Worm (Caenorhabditis elegans) whole organism, L2 larva: ENCODE results near the gene tph-1.
A peak's percentile ranks its signal among the peaks of the same experiment; 100 is the strongest.

Experiments used
- C34F6.9 ChIP-seq: fragments of 150-350 bp; optimal IDR thresholded peaks from 2 replicates; lab custom pipeline; 2014; ENCODE audit warnings: missing biosample characterization, missing genetic modification characterization
- R02D3.7 ChIP-seq: fragments of 150-350 bp; optimal IDR thresholded peaks from 2 replicates; lab custom pipeline; 2014; ENCODE audit warnings: missing biosample characterization, missing genetic modification characterization
- Y55F3AM.14 ChIP-seq: fragments of 200-800 bp; sonication (Bioruptor generic); optimal IDR thresholded peaks from 2 replicates; lab custom pipeline; 2018; ENCODE audit warnings: mild to moderate bottlenecking, missing genetic modification characterization, missing compliant biosample characterization
- ZK546.5 ChIP-seq: sonication (generic microtip); optimal IDR thresholded peaks from 2 replicates; lab custom pipeline; 2017; ENCODE audit warnings: missing biosample characterization, missing genetic modification characterization
- alr-1 ChIP-seq: fragments of 150-350 bp; optimal IDR thresholded peaks from 2 replicates; lab custom pipeline; 2014; ENCODE audit warnings: missing biosample characterization, missing genetic modification characterization
- aly-2 ChIP-seq: fragments of 150-350 bp; optimal IDR thresholded peaks from 2 replicates; lab custom pipeline; 2014; ENCODE audit warnings: missing biosample characterization, missing genetic modification characterization
- ama-1 ChIP-seq: fragments of 150-350 bp; optimal IDR thresholded peaks from 2 replicates; lab custom pipeline; 2018; ENCODE audit warnings: inconsistent platforms
- blmp-1 ChIP-seq: sonication (generic microtip); optimal IDR thresholded peaks from 2 replicates; lab custom pipeline; 2017; ENCODE audit warnings: missing genetic modification characterization, mild to moderate bottlenecking, missing compliant biosample characterization, antibody characterized with exemption, moderate library complexity; ENCODE audit not compliant: insufficient read depth
- ceh-16 ChIP-seq: fragments of 150-350 bp; optimal IDR thresholded peaks from 2 replicates; lab custom pipeline; 2014; ENCODE audit warnings: missing biosample characterization, missing genetic modification characterization
- ceh-82 ChIP-seq: fragments of 150-350 bp; optimal IDR thresholded peaks from 2 replicates; lab custom pipeline; 2014; ENCODE audit warnings: missing biosample characterization, missing genetic modification characterization
- crh-2 ChIP-seq: sonication (generic microtip); optimal IDR thresholded peaks from 2 replicates; lab custom pipeline; 2017; ENCODE audit warnings: missing biosample characterization, missing genetic modification characterization
- dmd-4 ChIP-seq: sonication (generic microtip); optimal IDR thresholded peaks from 2 replicates; lab custom pipeline; 2017; ENCODE audit warnings: missing biosample characterization, missing genetic modification characterization
- egl-27 ChIP-seq: sonication (generic microtip); optimal IDR thresholded peaks from 3 replicates; lab custom pipeline; 2017; ENCODE audit warnings: missing biosample characterization, missing genetic modification reagents, missing genetic modification characterization
- elt-1 ChIP-seq: fragments of 150-350 bp; optimal IDR thresholded peaks from 2 replicates; lab custom pipeline; 2014; ENCODE audit warnings: missing biosample characterization, missing genetic modification characterization
- elt-3 ChIP-seq: sonication (generic microtip); optimal IDR thresholded peaks from 2 replicates; lab custom pipeline; 2017; ENCODE audit warnings: missing biosample characterization, missing genetic modification characterization
- fos-1 ChIP-seq: fragments of 150-350 bp; optimal IDR thresholded peaks from 2 replicates; lab custom pipeline; 2014; ENCODE audit warnings: missing biosample characterization, missing genetic modification characterization
- gmeb-1 ChIP-seq: fragments of 150-350 bp; optimal IDR thresholded peaks from 2 replicates; lab custom pipeline; 2014; ENCODE audit warnings: missing biosample characterization, missing genetic modification characterization
- lin-11 ChIP-seq: fragments of 150-350 bp; sonication (generic microtip); optimal IDR thresholded peaks from 2 replicates; lab custom pipeline; 2014; ENCODE audit warnings: missing biosample characterization, missing genetic modification characterization, inconsistent platforms, mixed read lengths
- lin-13 ChIP-seq: fragments of 150-350 bp; optimal IDR thresholded peaks from 2 replicates; lab custom pipeline; 2014; ENCODE audit warnings: missing biosample characterization, missing genetic modification reagents, missing genetic modification characterization
- lin-39 ChIP-seq: fragments of 150-350 bp; optimal IDR thresholded peaks from 2 replicates; lab custom pipeline; 2014; ENCODE audit warnings: missing biosample characterization, missing genetic modification reagents, missing genetic modification characterization
- lsy-2 ChIP-seq, 2 experiments: fragments of 150-350 bp in 1 of 2; sonication (generic microtip) in 1 of 2; optimal IDR thresholded peaks; 2 replicates each; lab custom pipeline; 2014 to 2017; ENCODE audit warnings: missing biosample characterization in 2 of 2, missing genetic modification characterization in 2 of 2
- mab-5 ChIP-seq: fragments of 150-350 bp; optimal IDR thresholded peaks from 2 replicates; lab custom pipeline; 2014; ENCODE audit warnings: missing biosample characterization, missing genetic modification characterization
- mbf-1 ChIP-seq: sonication (generic microtip); optimal IDR thresholded peaks from 2 replicates; lab custom pipeline; 2017; ENCODE audit warnings: missing biosample characterization, missing genetic modification characterization
- mdl-1 ChIP-seq, 2 experiments: fragments of 150-350 bp in 1 of 2; sonication (generic microtip) in 1 of 2; optimal IDR thresholded peaks; 2 replicates each; lab custom pipeline; 2017; ENCODE audit warnings: missing biosample characterization in 2 of 2, missing genetic modification characterization in 2 of 2
- nhr-10 ChIP-seq: sonication (generic microtip); optimal IDR thresholded peaks from 2 replicates; lab custom pipeline; 2017; ENCODE audit warnings: missing biosample characterization, missing genetic modification characterization
- nhr-11 ChIP-seq: fragments of 150-350 bp; optimal IDR thresholded peaks from 2 replicates; lab custom pipeline; 2014; ENCODE audit warnings: missing biosample characterization, missing genetic modification characterization
- nhr-12 ChIP-seq: fragments of 150-350 bp; optimal IDR thresholded peaks from 2 replicates; lab custom pipeline; 2014; ENCODE audit warnings: missing biosample characterization, missing genetic modification characterization
- nhr-129 ChIP-seq: fragments of 150-350 bp; optimal IDR thresholded peaks from 2 replicates; lab custom pipeline; 2014; ENCODE audit warnings: missing biosample characterization, missing genetic modification characterization
- nhr-21 ChIP-seq: fragments of 150-350 bp; optimal IDR thresholded peaks from 2 replicates; lab custom pipeline; 2014; ENCODE audit warnings: missing biosample characterization, missing genetic modification characterization
- nhr-23 ChIP-seq: fragments of 150-350 bp; optimal IDR thresholded peaks from 2 replicates; lab custom pipeline; 2014; ENCODE audit warnings: missing biosample characterization, missing genetic modification reagents, missing genetic modification characterization
- nhr-237 ChIP-seq: fragments of 150-350 bp; optimal IDR thresholded peaks from 2 replicates; lab custom pipeline; 2014; ENCODE audit warnings: missing biosample characterization, missing genetic modification characterization
- nhr-25 ChIP-seq: fragments of 150-350 bp; sonication (generic microtip); optimal IDR thresholded peaks from 3 replicates; lab custom pipeline; 2014; ENCODE audit warnings: missing biosample characterization, missing genetic modification characterization
- nhr-6 ChIP-seq: fragments of 150-350 bp; optimal IDR thresholded peaks from 2 replicates; lab custom pipeline; 2014; ENCODE audit warnings: missing biosample characterization, missing genetic modification characterization
- nhr-77 ChIP-seq: fragments of 150-350 bp; optimal IDR thresholded peaks from 2 replicates; lab custom pipeline; 2014; ENCODE audit warnings: missing biosample characterization, missing genetic modification characterization
- sem-4 ChIP-seq: fragments of 150-350 bp; optimal IDR thresholded peaks from 2 replicates; lab custom pipeline; 2014; ENCODE audit warnings: missing biosample characterization, missing genetic modification reagents, missing genetic modification characterization
- skn-1 ChIP-seq: sonication (generic microtip); optimal IDR thresholded peaks from 2 replicates; lab custom pipeline; 2017; ENCODE audit warnings: missing biosample characterization, missing genetic modification characterization
- sma-3 ChIP-seq: sonication (generic microtip); optimal IDR thresholded peaks from 2 replicates; lab custom pipeline; 2016; ENCODE audit warnings: missing genetic modification reagents, missing genetic modification characterization, missing compliant biosample characterization
- sma-9 ChIP-seq, 2 experiments: fragments of 150-350 bp in 1 of 2; sonication (generic microtip) in 1 of 2; optimal IDR thresholded peaks; 2 replicates each; lab custom pipeline; 2014 to 2016; ENCODE audit warnings: missing genetic modification characterization in 2 of 2, mild to moderate bottlenecking in 1 of 2, missing biosample characterization in 1 of 2, missing compliant biosample characterization in 1 of 2, missing genetic modification reagents in 1 of 2, moderate library complexity in 1 of 2
- snpc-4 ChIP-seq: fragments of 150-350 bp; optimal IDR thresholded peaks from 2 replicates; lab custom pipeline; 2014; ENCODE audit warnings: missing biosample characterization, missing genetic modification characterization
- unc-39 ChIP-seq: fragments of 150-350 bp; optimal IDR thresholded peaks from 2 replicates; lab custom pipeline; 2014; ENCODE audit warnings: missing biosample characterization, missing genetic modification characterization
- unc-55 ChIP-seq: fragments of 150-350 bp; sonication (generic microtip); optimal IDR thresholded peaks from 3 replicates; lab custom pipeline; 2014; ENCODE audit warnings: missing biosample characterization, missing genetic modification reagents, missing genetic modification characterization
- unc-62 ChIP-seq: fragments of 150-350 bp; optimal IDR thresholded peaks from 2 replicates; lab custom pipeline; 2014; ENCODE audit warnings: missing biosample characterization, missing genetic modification reagents, missing genetic modification characterization
- zag-1 ChIP-seq: fragments of 150-350 bp; optimal IDR thresholded peaks from 2 replicates; lab custom pipeline; 2014; ENCODE audit warnings: missing biosample characterization, missing genetic modification characterization
- ztf-11 ChIP-seq: sonication (generic microtip); optimal IDR thresholded peaks from 2 replicates; lab custom pipeline; 2017; ENCODE audit warnings: missing biosample characterization, missing genetic modification characterization
- ztf-4 ChIP-seq: fragments of 150-350 bp; optimal IDR thresholded peaks from 2 replicates; lab custom pipeline; 2014; ENCODE audit warnings: missing biosample characterization, missing genetic modification characterization

tph-1 gene

DNA sequence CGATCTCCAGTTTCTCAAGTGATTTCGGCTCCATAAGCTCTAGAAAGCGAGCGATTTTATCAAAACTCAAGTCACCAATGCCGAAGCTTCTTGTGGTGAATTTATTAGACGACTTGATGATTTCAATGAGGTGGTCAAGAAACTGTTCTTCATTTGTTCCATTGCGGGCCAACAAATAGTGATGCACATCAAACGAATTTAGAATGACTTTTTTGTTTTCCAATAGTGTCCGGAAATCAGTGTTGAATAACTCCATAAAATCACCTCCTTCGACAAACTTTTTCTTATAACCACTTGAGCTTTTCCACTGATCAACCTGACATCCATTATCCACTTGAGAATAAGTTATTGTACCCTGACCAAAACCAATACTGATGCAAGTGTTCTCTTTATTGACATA, 1.9 kb upstream of the tph-1 start:
- TF ChIP-seq nhr-237 (tag; lab: Kevin White, UChicago) (no peak), aly-2 (no peak), mbf-1 (no peak), fos-1 (tag; lab: Kevin White, UChicago) (no peak), mdl-1 (tag; optimal IDR thresholded peaks at IDR 0.05; lab: Kevin White, UChicago) (no peak), unc-62 (GFP tag; lab: Kevin White, UChicago) (no peak)

DNA sequence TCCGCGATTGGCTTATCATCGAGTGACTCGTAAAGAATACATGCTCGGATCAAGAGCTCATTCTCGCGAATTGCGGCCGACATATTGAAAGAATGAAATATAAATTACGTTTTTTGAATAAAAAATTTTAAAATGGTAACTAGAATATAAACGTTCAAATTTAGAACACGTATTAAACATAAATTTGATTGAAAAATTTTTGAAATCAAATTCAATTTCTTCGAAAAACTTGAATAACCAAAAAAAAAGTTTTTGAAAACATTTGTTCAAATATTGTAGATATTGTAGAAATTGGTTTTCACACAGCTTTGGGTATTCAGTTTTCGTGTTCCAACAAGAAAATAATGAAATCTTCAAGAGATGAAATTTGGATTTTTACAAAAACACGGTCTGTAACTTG, 1.1 kb upstream of the tph-1 start, which contains the start of gene fbxa-224:
TSS of gene fbxa-224 (minus strand) at position 101 of the 400 bp plus-strand sequence.
- TF ChIP-seq egl-27 (tag; lab: Kevin White, UChicago) (no peak), mab-5 (tag; lab: Kevin White, UChicago) (no peak), nhr-12 (tag; lab: Kevin White, UChicago) (no peak), lin-39 (tag; lab: Kevin White, UChicago) (no peak)
- TF ChIP-seq, all 48 proteins: peak for 0

DNA sequence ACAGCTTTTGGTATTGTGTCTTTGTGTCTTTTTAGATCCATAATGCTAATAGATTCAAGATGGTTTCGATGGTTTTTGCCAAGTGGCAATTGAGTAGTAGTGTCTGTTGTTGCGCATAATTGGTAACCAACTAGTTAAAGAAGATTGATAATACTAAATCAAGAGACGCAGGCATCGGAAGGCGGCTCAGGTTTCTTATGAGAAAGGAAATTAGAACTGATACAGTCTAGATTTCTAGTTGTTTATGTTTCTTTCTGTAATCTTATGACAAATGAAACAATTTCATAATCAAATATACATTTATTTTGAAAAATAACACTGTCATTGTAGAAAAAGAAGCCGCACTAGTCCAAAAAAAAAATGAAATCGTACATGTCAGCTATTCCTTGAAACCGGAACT, 4.7 kb downstream of the tph-1 start, which contains the start of gene ZK1290.10:
TSS of gene ZK1290.10 (minus strand) at position 101 of the 400 bp plus-strand sequence.
- TF ChIP-seq blmp-1 (tag; lab: Kevin White, UChicago), result no peak
- no peak for TF ChIP-seq zag-1 (tag; lab: Kevin White, UChicago)
- TF ChIP-seq mbf-1, result no peak
- no peak for TF ChIP-seq nhr-10 (tag; lab: Kevin White, UChicago)
- no peak for TF ChIP-seq skn-1 (tag; lab: Kevin White, UChicago)
- TF ChIP-seq lsy-2 (tag; optimal IDR thresholded peaks at IDR 0.05; lab: Kevin White, UChicago), result no peak
- no peak for TF ChIP-seq sma-3 (GFP tag; lab: Kevin White, UChicago)
- no peak for TF ChIP-seq ztf-4 (tag; lab: Kevin White, UChicago)
- TF ChIP-seq nhr-23 (tag; lab: Kevin White, UChicago), result no peak

DNA sequence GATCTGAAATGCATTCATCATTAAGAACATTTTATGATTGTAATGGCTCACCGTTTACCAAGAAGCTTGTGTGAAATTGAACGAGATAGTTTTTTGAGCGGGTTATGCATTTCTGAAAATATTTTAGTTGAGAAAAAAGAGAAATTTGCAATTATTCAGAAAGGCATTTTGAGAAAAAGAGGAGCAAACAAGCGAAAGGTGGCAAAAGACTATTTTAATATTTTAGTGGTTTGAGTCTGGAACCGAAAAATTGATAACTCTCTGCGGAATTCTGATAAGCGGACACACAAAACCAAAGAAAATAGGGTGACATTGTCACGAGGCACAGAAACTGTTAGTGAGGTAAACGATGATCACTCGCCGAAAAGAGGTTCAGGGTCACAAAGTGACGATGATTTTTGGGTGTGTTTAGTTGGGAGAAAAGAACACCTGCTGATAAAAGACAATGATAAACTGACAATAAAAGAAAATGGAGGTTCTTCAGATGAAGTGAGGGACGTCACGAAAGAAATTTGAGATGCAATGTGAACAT, 5.6 kb downstream of the tph-1 start:
- no peak for TF ChIP-seq ztf-4 (tag; lab: Kevin White, UChicago)
- peak in 1 of 2 experiments; percentile 6 for TF ChIP-seq lsy-2 (tag; optimal IDR thresholded peaks at IDR 0.05; lab: Kevin White, UChicago)
- TF ChIP-seq dmd-4 (tag; lab: Kevin White, UChicago), result no peak
- TF ChIP-seq sma-3 (GFP tag; lab: Kevin White, UChicago), result peak; percentile 82
- TF ChIP-seq nhr-25 (tag; lab: Kevin White, UChicago), result peak; percentile 14
- TF ChIP-seq nhr-237 (tag; lab: Kevin White, UChicago), result no peak
- no peak for TF ChIP-seq unc-55 (GFP tag; lab: Kevin White, UChicago)
- TF ChIP-seq nhr-10 (tag; lab: Kevin White, UChicago), result no peak
- TF ChIP-seq elt-3 (tag; lab: Kevin White, UChicago), result no peak
- no peak for TF ChIP-seq nhr-77 (tag; lab: Kevin White, UChicago)
- no peak for TF ChIP-seq ceh-16
- TF ChIP-seq nhr-21 (tag; lab: Kevin White, UChicago), result peak; percentile 16
- TF ChIP-seq snpc-4 (tag; lab: Kevin White, UChicago), result no peak
- TF ChIP-seq aly-2, result no peak
- TF ChIP-seq nhr-12 (tag; lab: Kevin White, UChicago), result no peak
- TF ChIP-seq lin-39 (tag; lab: Kevin White, UChicago), result no peak
- no peak for TF ChIP-seq sem-4
- TF ChIP-seq mbf-1, result no peak
- TF ChIP-seq blmp-1 (tag; lab: Kevin White, UChicago), result no peak
- no peak for TF ChIP-seq mdl-1 (tag; optimal IDR thresholded peaks at IDR 0.05; lab: Kevin White, UChicago)
- TF ChIP-seq nhr-11 (tag; lab: Kevin White, UChicago), result no peak
- TF ChIP-seq Y55F3AM.14 (GFP tag; lab: Kevin White, UChicago), result peak; percentile 6
- TF ChIP-seq sma-9 (GFP tag; optimal IDR thresholded peaks at IDR 0.05; lab: Kevin White, UChicago), result peak; percentile 88
- TF ChIP-seq sma-9 (tag; optimal IDR thresholded peaks at IDR 0.05; lab: Kevin White, UChicago), result no peak
- no peak for TF ChIP-seq ceh-82 (tag; lab: Kevin White, UChicago)
- TF ChIP-seq C34F6.9, result no peak
- TF ChIP-seq elt-1 (tag; lab: Kevin White, UChicago), result no peak
- no peak for TF ChIP-seq lin-11
- TF ChIP-seq alr-1, result no peak
- TF ChIP-seq R02D3.7, result no peak
- peak; percentile 50 for TF ChIP-seq gmeb-1
- no peak for TF ChIP-seq unc-62 (GFP tag; lab: Kevin White, UChicago)
- no peak for TF ChIP-seq unc-39 (tag; lab: Kevin White, UChicago)
- no peak for TF ChIP-seq ama-1 (lab: Kevin White, UChicago)
- TF ChIP-seq nhr-23 (tag; lab: Kevin White, UChicago), result no peak
- TF ChIP-seq zag-1 (tag; lab: Kevin White, UChicago), result no peak
- no peak for TF ChIP-seq nhr-6 (tag; lab: Kevin White, UChicago)
- peak; percentile 71 for TF ChIP-seq crh-2 (tag; lab: Kevin White, UChicago)
- no peak for TF ChIP-seq ZK546.5 (tag; lab: Kevin White, UChicago)
- TF ChIP-seq nhr-129 (tag; lab: Kevin White, UChicago), result peak; percentile 21
- TF ChIP-seq skn-1 (tag; lab: Kevin White, UChicago), result no peak
- no peak for TF ChIP-seq ztf-11 (tag; lab: Kevin White, UChicago)
- TF ChIP-seq fos-1 (tag; lab: Kevin White, UChicago), result peak; percentile 91
- TF ChIP-seq lin-13 (GFP tag; lab: Kevin White, UChicago), result no peak
